Worm (Caenorhabditis elegans): ENCODE data around the gene Y39G8C.2.

DNA sequence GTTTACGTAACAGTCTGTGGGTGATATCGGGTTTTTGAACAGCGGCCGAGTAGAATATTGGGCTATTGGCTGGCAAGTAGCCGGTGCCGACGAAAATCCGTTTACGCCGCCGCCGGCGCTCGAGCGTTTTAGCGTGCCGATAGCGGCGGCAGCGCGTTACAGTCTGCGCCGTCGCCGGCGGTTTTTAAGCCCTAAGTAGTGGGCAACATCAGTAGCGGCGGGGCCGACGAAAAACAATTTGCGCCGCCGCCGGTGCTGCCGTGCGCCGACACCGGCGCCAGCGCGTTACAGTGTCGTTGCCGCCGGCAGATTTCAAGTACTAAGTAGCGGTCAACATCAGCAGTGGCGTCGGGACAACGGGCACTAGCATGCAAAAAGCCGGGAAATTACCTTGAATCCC lies 1.5 kb downstream of the Y39G8C.2 start:
- TF ChIP-seq K11D2.4 (GFP tag; IDR thresholded peaks at IDR 0.05) (no peak), hlh-26 (GFP tag; conservative IDR thresholded peaks at IDR 0.05) (no peak), rec-8 (tag; optimal IDR thresholded peaks at IDR 0.05) (no peak)
